Worm (Caenorhabditis elegans) whole organism, mixed stage, embryonic: Measurements from ENCODE around the gene vav-1.

Experiments used
- elt-3 ChIP-seq: fragments of 150-350 bp; optimal IDR thresholded peaks from 2 replicates; lab custom pipeline; 2014; ENCODE audit warnings: missing biosample characterization, missing genetic modification characterization
- nhr-76 ChIP-seq: sonication (generic microtip); optimal IDR thresholded peaks from 2 replicates; lab custom pipeline; 2017; ENCODE audit warnings: missing biosample characterization, missing genetic modification characterization
- pha-4 ChIP-seq: fragments of 150-350 bp; optimal IDR thresholded peaks from 2 replicates; lab custom pipeline; 2018; ENCODE audit warnings: missing biosample characterization, missing genetic modification reagents, missing genetic modification characterization

ce11 chrX:9172278-9172677 lies 59.7 kb downstream of the vav-1 start, which contains the start of gene B0563.18:
- TF ChIP-seq pha-4 (tag; lab: Kevin White, UChicago), result no peak
- no peak for TF ChIP-seq elt-3 (tag; lab: Kevin White, UChicago)
- TF ChIP-seq nhr-76, result no peak
